Fruit fly (Drosophila melanogaster) whole organism, prepupa: ENCODE data around the gene CG12498.
A peak's percentile ranks its signal among the peaks of the same experiment; 100 is the strongest.

Experiments
- Blimp-1 ChIP-seq: fragments of 200-800 bp; sonication (Bioruptor generic); optimal IDR thresholded peaks from 3 replicates; lab custom pipeline; 2017; ENCODE audit warnings: missing biosample characterization, missing genetic modification characterization, mild to moderate bottlenecking, moderate library complexity, missing genetic modification reagents
- CG11762 ChIP-seq: fragments of 200-800 bp; sonication (Bioruptor generic); optimal IDR thresholded peaks from 3 replicates; lab custom pipeline; 2016; ENCODE audit warnings: missing biosample characterization, missing genetic modification characterization; ENCODE audit not compliant: insufficient read depth
- CG15336 ChIP-seq: fragments of 200-800 bp; sonication (Bioruptor generic); IDR thresholded peaks from 2 replicates; pipeline ENCODE4 v1.3.6; 2022; ENCODE audit warnings: missing biosample characterization, missing genetic modification characterization
- CG31627 ChIP-seq: fragments of 200-800 bp; sonication (Bioruptor generic); optimal IDR thresholded peaks from 3 replicates; lab custom pipeline; 2016; ENCODE audit warnings: missing biosample characterization, missing genetic modification characterization
- CG34406 ChIP-seq: fragments of 200-800 bp; sonication (Bioruptor generic); optimal IDR thresholded peaks from 3 replicates; lab custom pipeline; 2016; ENCODE audit warnings: missing biosample characterization, missing genetic modification characterization
- CG3919 ChIP-seq: fragments of 200-800 bp; sonication (Bioruptor generic); optimal IDR thresholded peaks from 3 replicates; lab custom pipeline; 2016; ENCODE audit warnings: missing biosample characterization, missing genetic modification characterization
- CG4318 ChIP-seq: fragments of 200-800 bp; sonication (Bioruptor generic); optimal IDR thresholded peaks from 3 replicates; lab custom pipeline; 2017; ENCODE audit warnings: missing biosample characterization, mild to moderate bottlenecking, missing genetic modification characterization
- CG6163 ChIP-seq: fragments of 200-800 bp; sonication (Bioruptor generic); IDR thresholded peaks from 3 replicates; pipeline ENCODE4 v1.3.6; 2022; ENCODE audit warnings: missing biosample characterization, missing genetic modification characterization
- CG6276 ChIP-seq: fragments of 200-800 bp; sonication (Bioruptor generic); optimal IDR thresholded peaks from 2 replicates; lab custom pipeline; 2017; ENCODE audit warnings: missing biosample characterization, mild to moderate bottlenecking, missing genetic modification characterization
- CG6808 ChIP-seq: fragments of 200-800 bp; sonication (Bioruptor generic); optimal IDR thresholded peaks from 3 replicates; lab custom pipeline; 2017; ENCODE audit warnings: missing biosample characterization, missing genetic modification characterization, mild to moderate bottlenecking, moderate library complexity, missing genetic modification reagents
- CG6854 ChIP-seq: fragments of 200-800 bp; sonication (Bioruptor generic); optimal IDR thresholded peaks from 2 replicates; lab custom pipeline; 2017; ENCODE audit warnings: missing biosample characterization, mild to moderate bottlenecking, missing genetic modification characterization
- CG8119 ChIP-seq: fragments of 200-800 bp; sonication (Bioruptor generic); IDR thresholded peaks from 3 replicates; pipeline ENCODE4 v1.3.6; 2022; ENCODE audit warnings: missing biosample characterization, missing genetic modification characterization
- CG8319 ChIP-seq: fragments of 200-800 bp; sonication (Bioruptor generic); optimal IDR thresholded peaks from 3 replicates; lab custom pipeline; 2016; ENCODE audit warnings: missing biosample characterization, missing genetic modification characterization
- CG8632 ChIP-seq: fragments of 200-800 bp; sonication (Bioruptor generic); optimal IDR thresholded peaks from 3 replicates; lab custom pipeline; 2016; ENCODE audit warnings: missing biosample characterization, missing genetic modification characterization
- Eip78C ChIP-seq: fragments of 200-800 bp; sonication (Bioruptor generic); peaks from one replicate; lab custom pipeline; 2016; ENCODE audit warnings: missing biosample characterization, missing genetic modification characterization
- Eip93F ChIP-seq: fragments of 200-800 bp; sonication (Bioruptor generic); optimal IDR thresholded peaks from 2 replicates; lab custom pipeline; 2016; ENCODE audit warnings: missing biosample characterization, mild to moderate bottlenecking, missing genetic modification characterization
- Ets96B ChIP-seq: fragments of 200-800 bp; optimal IDR thresholded peaks from 2 replicates; lab custom pipeline; 2019; ENCODE audit warnings: missing biosample characterization, mild to moderate bottlenecking, missing genetic modification characterization, moderate library complexity
- Hr39 ChIP-seq: fragments of 200-800 bp; sonication (Bioruptor generic); optimal IDR thresholded peaks from 2 replicates; lab custom pipeline; 2016; ENCODE audit warnings: missing biosample characterization, missing genetic modification characterization
- OdsH ChIP-seq: fragments of 200-800 bp; sonication (Bioruptor generic); optimal IDR thresholded peaks from 3 replicates; lab custom pipeline; 2016; ENCODE audit warnings: missing biosample characterization, missing genetic modification characterization
- Sox102F ChIP-seq: fragments of 200-800 bp; sonication (Bioruptor generic); optimal IDR thresholded peaks from 2 replicates; lab custom pipeline; 2016; ENCODE audit warnings: missing biosample characterization, mild to moderate bottlenecking, missing genetic modification characterization
- Sox15 ChIP-seq: fragments of 200-800 bp; sonication (Bioruptor generic); optimal IDR thresholded peaks from 3 replicates; lab custom pipeline; 2016; ENCODE audit warnings: missing biosample characterization, missing genetic modification characterization
- achi ChIP-seq: fragments of 200-800 bp; sonication (Bioruptor generic); optimal IDR thresholded peaks from 3 replicates; lab custom pipeline; 2016; ENCODE audit warnings: missing biosample characterization, missing genetic modification characterization
- acj6 ChIP-seq: fragments of 200-800 bp; sonication (Bioruptor generic); optimal IDR thresholded peaks from 3 replicates; lab custom pipeline; 2016; ENCODE audit warnings: missing biosample characterization, missing genetic modification characterization
- cyc ChIP-seq: fragments of 200-800 bp; sonication (Bioruptor generic); optimal IDR thresholded peaks from 3 replicates; lab custom pipeline; 2016; ENCODE audit warnings: missing biosample characterization, missing genetic modification characterization
- dac ChIP-seq: fragments of 200-800 bp; sonication (Bioruptor generic); optimal IDR thresholded peaks from 2 replicates; lab custom pipeline; 2017; ENCODE audit warnings: missing biosample characterization, mild to moderate bottlenecking, missing genetic modification characterization
- eg ChIP-seq: fragments of 200-800 bp; sonication (Bioruptor generic); IDR thresholded peaks from 3 replicates; pipeline ENCODE4 v1.3.6; 2022; ENCODE audit warnings: missing biosample characterization, missing genetic modification characterization
- fd59A ChIP-seq: fragments of 200-800 bp; sonication (Bioruptor generic); optimal IDR thresholded peaks from 2 replicates; lab custom pipeline; 2017; ENCODE audit warnings: missing biosample characterization, mild to moderate bottlenecking, missing genetic modification characterization, missing genetic modification reagents
- fd85E ChIP-seq: fragments of 200-800 bp; sonication (Bioruptor generic); optimal IDR thresholded peaks from 3 replicates; lab custom pipeline; 2016; ENCODE audit warnings: missing biosample characterization, missing genetic modification characterization
- spab ChIP-seq: fragments of 200-800 bp; sonication (Bioruptor generic); optimal IDR thresholded peaks from 2 replicates; lab custom pipeline; 2017; ENCODE audit warnings: missing biosample characterization, mild to moderate bottlenecking, missing genetic modification characterization, missing genetic modification reagents
- svp ChIP-seq: fragments of 200-800 bp; sonication (Bioruptor generic); peaks from one replicate; lab custom pipeline; 2016; ENCODE audit warnings: missing biosample characterization, missing genetic modification characterization
- topi ChIP-seq: fragments of 200-800 bp; sonication (Bioruptor generic); optimal IDR thresholded peaks from 3 replicates; lab custom pipeline; 2016; ENCODE audit warnings: missing biosample characterization, missing genetic modification characterization

CG12498 gene

DNA sequence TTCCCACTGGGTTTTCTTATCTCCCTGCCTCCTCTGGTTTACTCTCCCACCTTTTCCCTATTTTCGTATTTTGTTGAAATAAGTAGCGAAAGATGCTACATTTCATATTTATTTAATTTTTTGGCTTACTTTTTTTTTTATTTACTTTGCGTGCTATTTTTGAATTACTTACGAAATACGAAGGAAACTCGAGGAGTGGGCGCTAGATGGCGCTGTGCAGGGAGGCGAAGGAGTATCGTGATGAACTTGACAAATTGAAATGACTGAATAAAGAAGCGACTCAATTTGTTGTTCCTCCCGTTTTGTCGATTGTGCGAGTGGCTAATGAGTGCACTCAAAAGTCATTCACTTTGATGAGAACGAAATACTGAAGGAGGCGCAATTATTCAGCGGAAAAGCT, 14.8 kb upstream of the CG12498 start:
- TF ChIP-seq OdsH (GFP tag; lab: Kevin White, UChicago), result no peak

dm6 chrX:2796345-2797256, 13.1 kb upstream of the CG12498 start, which contains the start of gene w:
Gene w, minus strand, starts transcription at chrX:2796466.
- TF ChIP-seq CG6854 (GFP tag; lab: Kevin White, UChicago) (peak; percentile 10), Eip78C (peak; percentile 73), cyc (GFP tag; lab: Kevin White, UChicago) (peak; percentile 51), CG4318 (GFP tag; lab: Kevin White, UChicago) (no peak), CG3919 (GFP tag; lab: Kevin White, UChicago) (peak; percentile 31), svp (GFP tag; lab: Kevin White, UChicago) (peak; percentile 80), CG11762 (GFP tag; lab: Kevin White, UChicago) (peak; percentile 27), Sox102F (GFP tag; lab: Kevin White, UChicago) (no peak), Sox15 (GFP tag; lab: Kevin White, UChicago) (no peak), Blimp-1 (GFP tag; lab: Kevin White, UChicago) (peak; percentile 9), CG6163 (GFP tag; lab: Robert Waterston, UW) (0 out of 3 replicates have a peak, but pooled peaks have one; percentile 16), CG6808 (GFP tag; lab: Kevin White, UChicago) (peak; percentile 30), acj6 (no peak), Ets96B (tag; lab: Kevin White, UChicago) (peak; percentile 40), topi (GFP tag; lab: Kevin White, UChicago) (peak; percentile 75), CG8319 (GFP tag; lab: Kevin White, UChicago) (peak; percentile 8), CG6276 (GFP tag; lab: Kevin White, UChicago) (peak; percentile 47)

DNA sequence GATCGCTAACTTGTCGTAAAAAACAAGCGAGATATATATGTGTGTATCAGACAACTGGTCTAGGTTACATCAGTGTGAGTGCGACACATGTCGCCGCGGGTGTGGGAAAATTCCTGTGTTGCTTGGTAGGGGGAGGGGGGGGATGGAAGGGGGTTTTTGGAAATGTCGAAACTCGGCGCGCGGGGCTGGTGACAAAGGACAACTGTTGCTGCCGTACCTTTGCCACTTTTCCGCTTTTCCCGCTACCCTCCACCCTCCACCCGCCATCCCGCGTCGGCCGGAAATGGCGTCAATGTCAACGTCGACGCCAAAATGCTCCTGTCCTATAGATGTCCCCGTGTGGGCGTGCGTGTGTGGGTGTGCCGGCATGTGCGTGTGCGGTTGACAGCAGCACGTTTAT, 6.7 kb upstream of the CG12498 start:
- TF ChIP-seq CG34406 (GFP tag; lab: Kevin White, UChicago), result no peak
- no peak for TF ChIP-seq CG15336
- no peak for TF ChIP-seq CG31627
- no peak for TF ChIP-seq fd85E (GFP tag; lab: Kevin White, UChicago)
- no peak for TF ChIP-seq fd59A (GFP tag; lab: Kevin White, UChicago)
- no peak for TF ChIP-seq dac (GFP tag; lab: Kevin White, UChicago)
- TF ChIP-seq Hr39 (GFP tag; lab: Kevin White, UChicago), result no peak
- TF ChIP-seq CG8632 (GFP tag; lab: Kevin White, UChicago), result no peak
- no peak for TF ChIP-seq CG4318 (GFP tag; lab: Kevin White, UChicago)
- no peak for TF ChIP-seq spab (GFP tag; lab: Kevin White, UChicago)
- no peak for TF ChIP-seq CG6276 (GFP tag; lab: Kevin White, UChicago)
- TF ChIP-seq CG6808 (GFP tag; lab: Kevin White, UChicago), result no peak
- TF ChIP-seq Eip93F (GFP tag; lab: Kevin White, UChicago), result no peak
- no peak for TF ChIP-seq achi (GFP tag; lab: Kevin White, UChicago)
- no peak for TF ChIP-seq Ets96B (tag; lab: Kevin White, UChicago)
- no peak for TF ChIP-seq acj6
- TF ChIP-seq, all 60 proteins: peak for 0

DNA sequence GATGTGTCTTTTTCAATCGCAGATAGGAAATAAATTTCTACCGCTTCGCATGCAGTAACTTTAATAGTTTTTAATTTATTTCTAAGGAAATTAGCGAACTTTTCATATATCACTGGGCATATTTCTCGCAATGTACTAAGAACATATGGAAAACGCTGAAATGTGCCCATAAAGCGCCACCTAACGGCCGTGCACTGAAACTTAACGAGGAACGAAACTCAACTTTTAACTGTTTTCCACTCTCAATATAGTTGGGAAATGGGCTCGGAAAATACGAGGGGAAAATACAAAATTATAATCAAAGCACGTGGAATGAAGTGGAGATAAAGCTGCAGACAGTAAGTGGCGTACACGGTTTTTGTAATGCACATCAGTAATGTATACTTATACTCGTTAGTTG, 5.9 kb upstream of the CG12498 start:
- no peak for TF ChIP-seq CG8119 (GFP tag; lab: Robert Waterston, UW)
- TF ChIP-seq svp (GFP tag; lab: Kevin White, UChicago), result peak; percentile 19
- TF ChIP-seq CG11762 (GFP tag; lab: Kevin White, UChicago), result no peak

dm6 chrX:2811059-2811458, 1.4 kb downstream of the CG12498 start:
- no peak for TF ChIP-seq OdsH (GFP tag; lab: Kevin White, UChicago)
- no peak for TF ChIP-seq eg (GFP tag; lab: Robert Waterston, UW)
